Fruit fly (Drosophila melanogaster) whole organism, embryonic: ENCODE results near the gene Rtca.

ENCODE experiments used
- Blimp-1 ChIP-seq: fragments of 200-800 bp; sonication (Bioruptor generic); optimal IDR thresholded peaks from 3 replicates; lab custom pipeline; 2018; ENCODE audit warnings: missing biosample characterization, missing genetic modification characterization, mild to moderate bottlenecking, moderate library complexity, missing genetic modification reagents
- CG10431 ChIP-seq: fragments of 200-800 bp; sonication (Bioruptor generic); optimal IDR thresholded peaks from 3 replicates; lab custom pipeline; 2018; ENCODE audit warnings: missing biosample characterization, mild to moderate bottlenecking, missing genetic modification characterization
- CG11695 ChIP-seq: fragments of 200-800 bp; sonication (Bioruptor generic); IDR thresholded peaks from 3 replicates; pipeline ENCODE4 v1.3.6; 2022; ENCODE audit warnings: missing biosample characterization, missing genetic modification characterization
- CG1529 ChIP-seq: fragments of 200-800 bp; sonication (Bioruptor generic); optimal IDR thresholded peaks from 3 replicates; lab custom pipeline; 2018; ENCODE audit warnings: missing biosample characterization, missing genetic modification characterization
- CG15514 ChIP-seq: fragments of 200-800 bp; sonication (Bioruptor generic); optimal IDR thresholded peaks from 3 replicates; lab custom pipeline; 2017; ENCODE audit warnings: missing biosample characterization, missing genetic modification characterization, mild to moderate bottlenecking, moderate library complexity, missing genetic modification reagents
- CG1647 ChIP-seq: fragments of 200-800 bp; sonication (Bioruptor generic); optimal IDR thresholded peaks from 3 replicates; lab custom pipeline; 2016; ENCODE audit warnings: missing biosample characterization, missing genetic modification characterization
- CG17385 ChIP-seq: fragments of 200-800 bp; sonication (Bioruptor generic); optimal IDR thresholded peaks from 3 replicates; lab custom pipeline; 2018; ENCODE audit warnings: missing biosample characterization, mild to moderate bottlenecking, missing genetic modification characterization
- CG17829 ChIP-seq: fragments of 200-800 bp; optimal IDR thresholded peaks from 2 replicates; lab custom pipeline; 2019; ENCODE audit warnings: missing biosample characterization, mild to moderate bottlenecking, missing genetic modification characterization, moderate library complexity
- CG1832 ChIP-seq: fragments of 200-800 bp; sonication (Bioruptor generic); optimal IDR thresholded peaks from 2 replicates; lab custom pipeline; 2017; ENCODE audit warnings: missing biosample characterization, mild to moderate bottlenecking, missing genetic modification characterization, inconsistent platforms
- CG3065 ChIP-seq: fragments of 200-800 bp; sonication (Bioruptor generic); optimal IDR thresholded peaks from 2 replicates; lab custom pipeline; 2016; ENCODE audit warnings: missing biosample characterization, missing genetic modification characterization
- CG4360 ChIP-seq: fragments of 200-800 bp; sonication (Bioruptor generic); IDR thresholded peaks from 2 replicates; pipeline ENCODE4 v1.3.6; 2022; ENCODE audit warnings: missing biosample characterization, missing genetic modification characterization
- CG4424 ChIP-seq: fragments of 200-800 bp; sonication (Bioruptor generic); optimal IDR thresholded peaks from 3 replicates; lab custom pipeline; 2016; ENCODE audit warnings: missing biosample characterization, missing genetic modification characterization
- CG8290 ChIP-seq, 3 experiments: fragments of 200-800 bp; sonication (Bioruptor generic); optimal IDR thresholded peaks; 2 replicates each; lab custom pipeline; 2016 to 2019; ENCODE audit warnings: missing biosample characterization in 3 of 3, missing genetic modification characterization in 3 of 3, mild to moderate bottlenecking in 2 of 3, moderate library complexity in 1 of 3
- CG8359 ChIP-seq: fragments of 200-800 bp; sonication (Bioruptor generic); optimal IDR thresholded peaks from 2 replicates; lab custom pipeline; 2017; ENCODE audit warnings: missing biosample characterization, mild to moderate bottlenecking, missing genetic modification characterization, borderline replicate concordance
- CG8388 ChIP-seq: fragments of 200-800 bp; sonication (Bioruptor generic); optimal IDR thresholded peaks from 2 replicates; lab custom pipeline; 2019; ENCODE audit warnings: missing biosample characterization, mild to moderate bottlenecking, missing genetic modification characterization, moderate library complexity
- CG9727 ChIP-seq: fragments of 200-800 bp; sonication (Bioruptor generic); optimal IDR thresholded peaks from 3 replicates; lab custom pipeline; 2017; ENCODE audit warnings: missing biosample characterization, mild to moderate bottlenecking, missing genetic modification characterization
- CkIIα-i1 ChIP-seq: fragments of 200-800 bp; sonication (Bioruptor generic); IDR thresholded peaks from 2 replicates; pipeline ENCODE4 v1.3.6; 2022; ENCODE audit warnings: missing biosample characterization, missing genetic modification characterization
- D ChIP-seq, 2 experiments: fragments of 200-800 bp in 1 of 2; fragments of >200 bp in 1 of 2; sonication (Bioruptor generic) in 1 of 2; optimal IDR thresholded peaks; 2 replicates in 1 of 2; 3 replicates in 1 of 2; lab custom pipeline; 2017; ENCODE audit warnings: mild to moderate bottlenecking in 1 of 2, missing biosample characterization in 1 of 2, missing genetic modification characterization in 1 of 2, missing genetic modification reagents in 1 of 2
- Dek ChIP-seq: fragments of 200-800 bp; sonication (Bioruptor generic); optimal IDR thresholded peaks from 3 replicates; lab custom pipeline; 2019; ENCODE audit warnings: missing biosample characterization, mild to moderate bottlenecking, missing genetic modification characterization, moderate library complexity
- Drgx ChIP-seq: fragments of 200-800 bp; sonication (Bioruptor generic); IDR thresholded peaks from 2 replicates; pipeline ENCODE4 v1.3.6; 2022; ENCODE audit warnings: missing biosample characterization, missing genetic modification characterization
- Gsc ChIP-seq: fragments of 200-800 bp; sonication (Bioruptor generic); IDR thresholded peaks from 2 replicates; pipeline ENCODE4 v1.3.6; 2022; ENCODE audit warnings: missing biosample characterization, missing genetic modification characterization
- Med ChIP-seq: fragments of 200-800 bp; sonication (Bioruptor generic); peaks from one replicate; lab custom pipeline; 2016; ENCODE audit warnings: missing biosample characterization, missing genetic modification characterization, mild to moderate bottlenecking, inconsistent platforms, moderate library complexity
- Meics ChIP-seq: fragments of 200-800 bp; sonication (Bioruptor generic); optimal IDR thresholded peaks from 2 replicates; lab custom pipeline; 2017; ENCODE audit warnings: missing biosample characterization, mild to moderate bottlenecking, missing genetic modification characterization
- Mes4 ChIP-seq: fragments of 200-800 bp; sonication (Bioruptor generic); optimal IDR thresholded peaks from 2 replicates; lab custom pipeline; 2016; ENCODE audit warnings: missing biosample characterization, missing genetic modification characterization
- Neu2 ChIP-seq: fragments of 200-800 bp; sonication (Bioruptor generic); optimal IDR thresholded peaks from 3 replicates; lab custom pipeline; 2016; ENCODE audit warnings: missing biosample characterization, missing genetic modification characterization, borderline replicate concordance
- PHDP ChIP-seq: fragments of 200-800 bp; sonication (Bioruptor generic); optimal IDR thresholded peaks from 3 replicates; lab custom pipeline; 2018; ENCODE audit warnings: missing biosample characterization, mild to moderate bottlenecking, missing genetic modification characterization, moderate library complexity
- Pdp1 ChIP-seq, 2 experiments: fragments of 200-800 bp; sonication (Bioruptor generic); optimal IDR thresholded peaks; 3 replicates each; lab custom pipeline; 2016; ENCODE audit warnings: missing biosample characterization in 2 of 2, missing genetic modification characterization in 2 of 2, mild to moderate bottlenecking in 1 of 2, moderate library complexity in 1 of 2
- Xbp1 ChIP-seq: fragments of 200-800 bp; sonication (Bioruptor generic); optimal IDR thresholded peaks from 3 replicates; lab custom pipeline; 2016; ENCODE audit warnings: missing biosample characterization, mild to moderate bottlenecking, missing genetic modification characterization
- az2 ChIP-seq: fragments of 200-800 bp; sonication (Bioruptor generic); optimal IDR thresholded peaks from 3 replicates; lab custom pipeline; 2016; ENCODE audit warnings: missing biosample characterization, missing genetic modification characterization
- cg ChIP-seq: fragments of 200-800 bp; sonication (Bioruptor generic); optimal IDR thresholded peaks from 3 replicates; lab custom pipeline; 2019; ENCODE audit warnings: missing biosample characterization, mild to moderate bottlenecking, missing genetic modification characterization, moderate library complexity
- corto ChIP-seq: fragments of 200-800 bp; sonication (Bioruptor generic); optimal IDR thresholded peaks from 2 replicates; lab custom pipeline; 2016; ENCODE audit warnings: missing biosample characterization, mild to moderate bottlenecking, missing genetic modification characterization, moderate library complexity
- dmrt11E ChIP-seq: fragments of 200-800 bp; sonication (Bioruptor generic); optimal IDR thresholded peaks from 3 replicates; lab custom pipeline; 2018; ENCODE audit warnings: missing biosample characterization, mild to moderate bottlenecking, missing genetic modification characterization, moderate library complexity
- dmrt99B ChIP-seq: fragments of 200-800 bp; sonication (Bioruptor generic); optimal IDR thresholded peaks from 2 replicates; lab custom pipeline; 2018; ENCODE audit warnings: missing biosample characterization, mild to moderate bottlenecking, missing genetic modification characterization, moderate library complexity
- gem ChIP-seq: fragments of 200-800 bp; sonication (Bioruptor generic); optimal IDR thresholded peaks from 2 replicates; lab custom pipeline; 2019; ENCODE audit warnings: missing biosample characterization, mild to moderate bottlenecking, missing genetic modification characterization, moderate library complexity
- grn ChIP-seq: fragments of 200-800 bp; sonication (Bioruptor generic); optimal IDR thresholded peaks from 3 replicates; lab custom pipeline; 2017; ENCODE audit warnings: missing biosample characterization, missing genetic modification characterization
- h ChIP-seq: fragments of >200 bp; optimal IDR thresholded peaks from 2 replicates; lab custom pipeline; 2017
- jumu ChIP-seq: fragments of 200-800 bp; sonication (Bioruptor generic); optimal IDR thresholded peaks from 3 replicates; lab custom pipeline; 2016; ENCODE audit warnings: missing biosample characterization, missing genetic modification characterization
- nerfin-1 ChIP-seq: fragments of 200-800 bp; sonication (Bioruptor generic); optimal IDR thresholded peaks from 3 replicates; lab custom pipeline; 2019; ENCODE audit warnings: missing biosample characterization, mild to moderate bottlenecking, missing genetic modification characterization, moderate library complexity
- nmo ChIP-seq: fragments of 200-800 bp; sonication (Bioruptor generic); optimal IDR thresholded peaks from 2 replicates; lab custom pipeline; 2018; ENCODE audit warnings: missing biosample characterization, mild to moderate bottlenecking, missing genetic modification characterization, moderate library complexity
- psq ChIP-seq: fragments of 200-800 bp; sonication (Bioruptor generic); optimal IDR thresholded peaks from 2 replicates; lab custom pipeline; 2017; ENCODE audit warnings: missing biosample characterization, missing genetic modification characterization
- pum ChIP-seq: fragments of 200-800 bp; sonication (Bioruptor generic); optimal IDR thresholded peaks from 2 replicates; lab custom pipeline; 2016; ENCODE audit warnings: missing biosample characterization, missing genetic modification characterization
- ro ChIP-seq: fragments of 200-800 bp; sonication (Bioruptor generic); IDR thresholded peaks from 2 replicates; pipeline ENCODE4 v1.3.6; 2022; ENCODE audit warnings: missing biosample characterization, missing genetic modification characterization
- row ChIP-seq: fragments of 200-800 bp; sonication (Bioruptor generic); IDR thresholded peaks from 3 replicates; pipeline ENCODE4 v1.3.6; 2022; ENCODE audit warnings: missing biosample characterization, missing genetic modification characterization
- run ChIP-seq: fragments of 200-800 bp; sonication (Bioruptor generic); optimal IDR thresholded peaks from 3 replicates; lab custom pipeline; 2018; ENCODE audit warnings: missing biosample characterization, mild to moderate bottlenecking, missing genetic modification characterization
- sens ChIP-seq: fragments of 200-800 bp; sonication (Bioruptor generic); peaks from one replicate; lab custom pipeline; 2016; ENCODE audit warnings: missing biosample characterization, missing genetic modification characterization
- sima ChIP-seq: fragments of 200-800 bp; sonication (Bioruptor generic); optimal IDR thresholded peaks from 2 replicates; lab custom pipeline; 2016; ENCODE audit warnings: missing biosample characterization, missing genetic modification characterization
- sob ChIP-seq: fragments of 200-800 bp; sonication (Bioruptor generic); IDR thresholded peaks from 2 replicates; pipeline ENCODE4 v1.3.6; 2022; ENCODE audit warnings: missing biosample characterization, missing genetic modification characterization
- wor ChIP-seq: fragments of 200-800 bp; sonication (Bioruptor generic); IDR thresholded peaks from 2 replicates; pipeline ENCODE4 v1.3.6; 2022; ENCODE audit warnings: missing biosample characterization, missing genetic modification characterization

Rtca gene

dm6 chrX:2121716-2122601 lies 49.7 kb downstream of the Rtca start (continued):
- TF ChIP-seq Meics (GFP tag; lab: Kevin White, UChicago) (peak; percentile 12), Mes4 (GFP tag; lab: Kevin White, UChicago) (peak; percentile 10), CG17385 (GFP tag; lab: Kevin White, UChicago) (peak; percentile 10), ro (GFP tag; lab: Robert Waterston, UW) (no peak), h (lab: Kevin White, UChicago) (no peak), CG15514 (GFP tag; lab: Kevin White, UChicago) (no peak), Neu2 (GFP tag; lab: Kevin White, UChicago) (no peak), Blimp-1 (GFP tag; lab: Kevin White, UChicago) (peak; percentile 75), grn (no peak), nerfin-1 (tag; lab: Kevin White, UChicago) (no peak), CG9727 (peak; percentile 37), CG8290 (GFP tag; optimal IDR thresholded peaks at IDR 0.05; lab: Kevin White, UChicago) (no peak), CG8290 (tag; optimal IDR thresholded peaks at IDR 0.05; lab: Kevin White, UChicago) (peak in 1 of 2 experiments; percentile 7), Dek (tag; lab: Kevin White, UChicago) (peak; percentile 6), wor (GFP tag; lab: Robert Waterston, UW) (no peak), row (GFP tag; lab: Robert Waterston, UW) (peak; percentile 63), corto (GFP tag; lab: Kevin White, UChicago) (peak; percentile 44), cg (GFP tag; lab: Kevin White, UChicago) (peak; percentile 9), pum (GFP tag; lab: Kevin White, UChicago) (peak; percentile 40), sob (GFP tag; lab: Robert Waterston, UW) (no peak), psq (peak; percentile 37), az2 (GFP tag; lab: Kevin White, UChicago) (peak; percentile 22), CG4424 (GFP tag; lab: Kevin White, UChicago) (peak; percentile 50), jumu (no peak), CG17829 (tag; lab: Kevin White, UChicago) (peak; percentile 45), dmrt99B (no peak), nmo (GFP tag; lab: Kevin White, UChicago) (peak; percentile 37), run (tag; lab: Kevin White, UChicago) (no peak), CG10431 (no peak), gem (tag; lab: Kevin White, UChicago) (peak; percentile 63), CG3065 (GFP tag; lab: Kevin White, UChicago) (no peak), Drgx (GFP tag; lab: Robert Waterston, UW) (peak; percentile 67), Xbp1 (GFP tag; lab: Kevin White, UChicago) (peak; percentile 18), D (optimal IDR thresholded peaks at IDR 0.05; lab: Kevin White, UChicago) (no peak), D (GFP tag; optimal IDR thresholded peaks at IDR 0.05; lab: Kevin White, UChicago) (peak; percentile 46), Med (GFP tag; lab: Kevin White, UChicago) (peak; percentile 84), dmrt11E (peak; percentile 62), sima (GFP tag; lab: Kevin White, UChicago) (no peak), CG4360 (GFP tag; lab: Robert Waterston, UW) (peak; percentile 64), Gsc (GFP tag; lab: Robert Waterston, UW) (0 out of 2 replicates have a peak, but pooled peaks have one; percentile 13), sens (GFP tag; lab: Kevin White, UChicago) (peak; percentile 93), CG8388 (GFP tag; lab: Kevin White, UChicago) (peak; percentile 79), CkIIα-i1 (no peak), CG1647 (no peak), Pdp1 (GFP tag; optimal IDR thresholded peaks at IDR 0.05; lab: Kevin White, UChicago) (peak in 1 of 2 experiments; percentile 20), CG1832 (GFP tag; lab: Kevin White, UChicago) (peak; percentile 72), CG1529 (GFP tag; lab: Kevin White, UChicago) (peak; percentile 47), CG8359 (GFP tag; lab: Kevin White, UChicago) (peak; percentile 16), PHDP (tag; lab: Kevin White, UChicago) (peak; percentile 45), CG11695 (GFP tag; lab: Robert Waterston, UW) (0 out of 3 replicates have a peak, but pooled peaks have one; percentile 43)
